Fruit fly (Drosophila melanogaster) whole organism, pupa: ENCODE measurements around the gene CG7772.

ENCODE experiments used
- CG14655 ChIP-seq: fragments of 200-800 bp; sonication (Bioruptor generic); optimal IDR thresholded peaks from 3 replicates; lab custom pipeline; 2017; ENCODE audit warnings: mild to moderate bottlenecking, missing biosample characterization, missing genetic modification reagents, missing genetic modification characterization
- CG17806 ChIP-seq: fragments of 200-800 bp; sonication (Bioruptor generic); optimal IDR thresholded peaks from 2 replicates; lab custom pipeline; 2018; ENCODE audit warnings: missing biosample characterization, mild to moderate bottlenecking, missing genetic modification characterization, moderate library complexity
- CG34367 ChIP-seq: fragments of 200-800 bp; sonication (Bioruptor generic); optimal IDR thresholded peaks from 2 replicates; lab custom pipeline; 2018; ENCODE audit warnings: missing biosample characterization, mild to moderate bottlenecking, missing genetic modification characterization
- CG9948 ChIP-seq: fragments of 200-800 bp; sonication (Bioruptor generic); optimal IDR thresholded peaks from 2 replicates; lab custom pipeline; 2018; ENCODE audit warnings: missing biosample characterization, mild to moderate bottlenecking, missing genetic modification characterization, moderate library complexity
- EcR ChIP-seq: fragments of 200-800 bp; sonication (Bioruptor generic); optimal IDR thresholded peaks from 3 replicates; lab custom pipeline; 2019; ENCODE audit warnings: missing biosample characterization, missing genetic modification characterization, mild to moderate bottlenecking, moderate library complexity, missing genetic modification reagents
- Ets98B ChIP-seq: fragments of 200-800 bp; sonication (Bioruptor generic); IDR thresholded peaks from 2 replicates; pipeline ENCODE4 v1.3.6; 2022; ENCODE audit warnings: missing biosample characterization, missing genetic modification characterization
- Pif1A ChIP-seq: fragments of 200-800 bp; sonication (Bioruptor generic); optimal IDR thresholded peaks from 3 replicates; lab custom pipeline; 2016; ENCODE audit warnings: missing biosample characterization, missing genetic modification characterization

- no peak for TF ChIP-seq CG17806 (tag; lab: Kevin White, UChicago)
- TF ChIP-seq CG9948 (tag; lab: Kevin White, UChicago) = peak; percentile 20
- no peak for TF ChIP-seq CG34367 (tag; lab: Kevin White, UChicago)
- 0 out of 2 replicates have a peak, but pooled peaks have one; percentile 11 for TF ChIP-seq Ets98B (GFP tag; lab: Robert Waterston, UW)
- peak; percentile 24 for TF ChIP-seq Pif1A
- no peak for TF ChIP-seq EcR (GFP tag; lab: Kevin White, UChicago)
- TF ChIP-seq CG14655 (GFP tag; lab: Kevin White, UChicago) = peak; percentile 71
Observed at dm6 chrX:17914508-17914907, 7.4 kb upstream of the CG7772 start.
